Worm (Caenorhabditis elegans) whole organism, midembryonic: ENCODE data around the gene cec-3.

ENCODE experiments used
- flt-1 ChIP-seq: fragments of 200-800 bp; sonication (Bioruptor generic); IDR thresholded peaks from 2 replicates; pipeline ENCODE4 v1.3.6; 2022; ENCODE audit warnings: missing genetic modification characterization, missing compliant biosample characterization
- med-1 ChIP-seq: sonication (generic microtip); optimal IDR thresholded peaks from 2 replicates; lab custom pipeline; 2017; ENCODE audit warnings: missing genetic modification characterization, mild to moderate bottlenecking, missing compliant biosample characterization, antibody characterized with exemption, missing genetic modification reagents; ENCODE audit not compliant: insufficient read depth
- ref-1 ChIP-seq: fragments of 200-800 bp; sonication (Bioruptor generic); conservative IDR thresholded peaks from 2 replicates; pipeline ENCODE4 v1.3.6; 2022; ENCODE audit warnings: missing genetic modification reagents, missing genetic modification characterization, missing compliant biosample characterization

ce11 chrII:7849697-7850096, 7.7 kb downstream of the cec-3 start, which contains the start of gene acr-7:
- TF ChIP-seq flt-1 (GFP tag; lab: Robert Waterston, UW) (no peak), ref-1 (no peak), med-1 (GFP tag; lab: Kevin White, UChicago) (no peak)
